Fruit fly (Drosophila melanogaster) whole organism, prepupa: Measurements from ENCODE around the gene CG5265.

Experiments used
- Blimp-1 ChIP-seq: fragments of 200-800 bp; sonication (Bioruptor generic); optimal IDR thresholded peaks from 3 replicates; lab custom pipeline; 2017; ENCODE audit warnings: missing biosample characterization, missing genetic modification characterization, mild to moderate bottlenecking, moderate library complexity, missing genetic modification reagents
- CG11902 ChIP-seq: fragments of 200-800 bp; sonication (Bioruptor generic); optimal IDR thresholded peaks from 3 replicates; lab custom pipeline; 2016; ENCODE audit warnings: missing biosample characterization, missing genetic modification characterization
- CG16779 ChIP-seq: fragments of 200-800 bp; sonication (Bioruptor generic); optimal IDR thresholded peaks from 3 replicates; lab custom pipeline; 2017; ENCODE audit warnings: missing biosample characterization, mild to moderate bottlenecking, missing genetic modification characterization
- CG3032 ChIP-seq: fragments of 200-800 bp; optimal IDR thresholded peaks from 2 replicates; lab custom pipeline; 2019; ENCODE audit warnings: missing biosample characterization, mild to moderate bottlenecking, missing genetic modification characterization, moderate library complexity
- CG31627 ChIP-seq: fragments of 200-800 bp; sonication (Bioruptor generic); optimal IDR thresholded peaks from 3 replicates; lab custom pipeline; 2016; ENCODE audit warnings: missing biosample characterization, missing genetic modification characterization
- CG32006 ChIP-seq: fragments of 200-800 bp; sonication (Bioruptor generic); optimal IDR thresholded peaks from 3 replicates; lab custom pipeline; 2017; ENCODE audit warnings: missing biosample characterization, mild to moderate bottlenecking, missing genetic modification characterization
- CG34406 ChIP-seq: fragments of 200-800 bp; sonication (Bioruptor generic); optimal IDR thresholded peaks from 3 replicates; lab custom pipeline; 2016; ENCODE audit warnings: missing biosample characterization, missing genetic modification characterization
- CG3919 ChIP-seq: fragments of 200-800 bp; sonication (Bioruptor generic); optimal IDR thresholded peaks from 3 replicates; lab custom pipeline; 2016; ENCODE audit warnings: missing biosample characterization, missing genetic modification characterization
- CG4318 ChIP-seq: fragments of 200-800 bp; sonication (Bioruptor generic); optimal IDR thresholded peaks from 3 replicates; lab custom pipeline; 2017; ENCODE audit warnings: missing biosample characterization, mild to moderate bottlenecking, missing genetic modification characterization
- CG6163 ChIP-seq: fragments of 200-800 bp; sonication (Bioruptor generic); IDR thresholded peaks from 3 replicates; pipeline ENCODE4 v1.3.6; 2022; ENCODE audit warnings: missing biosample characterization, missing genetic modification characterization
- CG6276 ChIP-seq: fragments of 200-800 bp; sonication (Bioruptor generic); optimal IDR thresholded peaks from 2 replicates; lab custom pipeline; 2017; ENCODE audit warnings: missing biosample characterization, mild to moderate bottlenecking, missing genetic modification characterization
- CG6792 ChIP-seq: fragments of 200-800 bp; sonication (Bioruptor generic); optimal IDR thresholded peaks from 3 replicates; lab custom pipeline; 2016; ENCODE audit warnings: missing biosample characterization, missing genetic modification characterization
- CG8319 ChIP-seq: fragments of 200-800 bp; sonication (Bioruptor generic); optimal IDR thresholded peaks from 3 replicates; lab custom pipeline; 2016; ENCODE audit warnings: missing biosample characterization, missing genetic modification characterization
- CG8632 ChIP-seq: fragments of 200-800 bp; sonication (Bioruptor generic); optimal IDR thresholded peaks from 3 replicates; lab custom pipeline; 2016; ENCODE audit warnings: missing biosample characterization, missing genetic modification characterization
- Eip75B ChIP-seq: fragments of 200-800 bp; sonication (Bioruptor generic); optimal IDR thresholded peaks from 3 replicates; lab custom pipeline; 2016; ENCODE audit warnings: missing biosample characterization, missing genetic modification characterization
- Ets21C ChIP-seq: fragments of 200-800 bp; sonication (Bioruptor generic); optimal IDR thresholded peaks from 3 replicates; lab custom pipeline; 2016; ENCODE audit warnings: missing biosample characterization, missing genetic modification characterization
- Ets96B ChIP-seq: fragments of 200-800 bp; optimal IDR thresholded peaks from 2 replicates; lab custom pipeline; 2019; ENCODE audit warnings: missing biosample characterization, mild to moderate bottlenecking, missing genetic modification characterization, moderate library complexity
- Gug ChIP-seq: fragments of 200-800 bp; sonication (Bioruptor generic); IDR thresholded peaks from 2 replicates; pipeline ENCODE4 v1.3.6; 2022; ENCODE audit warnings: missing biosample characterization, missing genetic modification characterization
- Hr38 ChIP-seq: sonication (Bioruptor generic); optimal IDR thresholded peaks from 2 replicates; lab custom pipeline; 2016; ENCODE audit warnings: missing biosample characterization, missing genetic modification characterization
- Hr39 ChIP-seq: fragments of 200-800 bp; sonication (Bioruptor generic); optimal IDR thresholded peaks from 2 replicates; lab custom pipeline; 2016; ENCODE audit warnings: missing biosample characterization, missing genetic modification characterization
- Hr4 ChIP-seq: fragments of 200-800 bp; sonication (Bioruptor generic); optimal IDR thresholded peaks from 3 replicates; lab custom pipeline; 2016; ENCODE audit warnings: missing biosample characterization, missing genetic modification characterization
- Met ChIP-seq: fragments of 200-800 bp; sonication (Bioruptor generic); optimal IDR thresholded peaks from 3 replicates; lab custom pipeline; 2016; ENCODE audit warnings: missing biosample characterization, missing genetic modification characterization
- OdsH ChIP-seq: fragments of 200-800 bp; sonication (Bioruptor generic); optimal IDR thresholded peaks from 3 replicates; lab custom pipeline; 2016; ENCODE audit warnings: missing biosample characterization, missing genetic modification characterization
- Smox ChIP-seq: fragments of 200-800 bp; sonication (Bioruptor generic); optimal IDR thresholded peaks from 3 replicates; lab custom pipeline; 2016; ENCODE audit warnings: missing biosample characterization, missing genetic modification characterization
- Sox102F ChIP-seq: fragments of 200-800 bp; sonication (Bioruptor generic); optimal IDR thresholded peaks from 2 replicates; lab custom pipeline; 2016; ENCODE audit warnings: missing biosample characterization, mild to moderate bottlenecking, missing genetic modification characterization
- Sox15 ChIP-seq: fragments of 200-800 bp; sonication (Bioruptor generic); optimal IDR thresholded peaks from 3 replicates; lab custom pipeline; 2016; ENCODE audit warnings: missing biosample characterization, missing genetic modification characterization
- dsx ChIP-seq: fragments of 200-800 bp; optimal IDR thresholded peaks from 3 replicates; lab custom pipeline; 2019; ENCODE audit warnings: missing biosample characterization, mild to moderate bottlenecking, missing genetic modification characterization, moderate library complexity; ENCODE audit not compliant: poor library complexity, severe bottlenecking
- fd85E ChIP-seq: fragments of 200-800 bp; sonication (Bioruptor generic); optimal IDR thresholded peaks from 3 replicates; lab custom pipeline; 2016; ENCODE audit warnings: missing biosample characterization, missing genetic modification characterization
- fkh ChIP-seq: fragments of 200-800 bp; sonication (Bioruptor generic); optimal IDR thresholded peaks from 3 replicates; lab custom pipeline; 2017; ENCODE audit warnings: missing biosample characterization, mild to moderate bottlenecking, missing genetic modification characterization, moderate library complexity
- net ChIP-seq: fragments of 200-800 bp; sonication (Bioruptor generic); optimal IDR thresholded peaks from 3 replicates; lab custom pipeline; 2016; ENCODE audit warnings: missing biosample characterization, missing genetic modification characterization
- pdm3 ChIP-seq: fragments of 200-800 bp; sonication (Bioruptor generic); optimal IDR thresholded peaks from 3 replicates; lab custom pipeline; 2016; ENCODE audit warnings: missing biosample characterization, missing genetic modification characterization
- salr ChIP-seq, 2 experiments: fragments of 200-800 bp; sonication (Bioruptor generic); optimal IDR thresholded peaks; 3 replicates each; lab custom pipeline; 2016 to 2018; ENCODE audit warnings: missing biosample characterization in 2 of 2, missing genetic modification characterization in 2 of 2, mild to moderate bottlenecking in 1 of 2
- spab ChIP-seq: fragments of 200-800 bp; sonication (Bioruptor generic); optimal IDR thresholded peaks from 2 replicates; lab custom pipeline; 2017; ENCODE audit warnings: missing biosample characterization, mild to moderate bottlenecking, missing genetic modification characterization, missing genetic modification reagents
- ss ChIP-seq, 2 experiments: fragments of 200-800 bp; sonication (Bioruptor generic); optimal IDR thresholded peaks; 2 replicates in 1 of 2; 3 replicates in 1 of 2; lab custom pipeline; 2017 to 2018; ENCODE audit warnings: mild to moderate bottlenecking in 2 of 2, missing biosample characterization in 2 of 2, missing genetic modification characterization in 2 of 2, moderate library complexity in 1 of 2
- svp ChIP-seq: fragments of 200-800 bp; sonication (Bioruptor generic); peaks from one replicate; lab custom pipeline; 2016; ENCODE audit warnings: missing biosample characterization, missing genetic modification characterization

Gene CG5265

DNA sequence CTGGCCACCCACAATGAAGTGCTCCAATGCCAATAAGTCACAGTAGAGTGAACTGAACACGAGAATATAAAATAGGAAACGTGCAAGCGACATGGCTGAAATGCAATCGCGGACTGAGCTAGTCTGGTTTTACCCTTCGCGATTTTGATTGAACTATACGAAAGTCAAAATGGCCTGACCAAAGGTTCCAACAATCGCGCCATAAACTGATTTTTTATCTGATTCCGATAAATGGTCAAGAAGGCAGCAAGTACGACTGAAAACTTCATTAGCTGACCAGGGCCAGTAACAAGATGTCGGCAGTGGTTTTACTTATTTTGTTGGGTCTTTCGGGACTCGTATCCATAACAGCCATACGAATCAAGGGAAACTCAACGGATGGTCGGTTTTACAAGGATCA is 12.0 kb upstream of the CG5265 start, which contains the start of the genes CG17477 and CG31269:
Gene CG17477, minus strand, starts transcription at position 101 of the 400 bp plus-strand sequence.
Gene CG31269, plus strand, starts transcription at position 289 of the 400 bp plus-strand sequence.
- TF ChIP-seq Gug (no peak), Hr38 (GFP tag; lab: Kevin White, UChicago) (no peak), Hr39 (GFP tag; lab: Kevin White, UChicago) (no peak)

DNA sequence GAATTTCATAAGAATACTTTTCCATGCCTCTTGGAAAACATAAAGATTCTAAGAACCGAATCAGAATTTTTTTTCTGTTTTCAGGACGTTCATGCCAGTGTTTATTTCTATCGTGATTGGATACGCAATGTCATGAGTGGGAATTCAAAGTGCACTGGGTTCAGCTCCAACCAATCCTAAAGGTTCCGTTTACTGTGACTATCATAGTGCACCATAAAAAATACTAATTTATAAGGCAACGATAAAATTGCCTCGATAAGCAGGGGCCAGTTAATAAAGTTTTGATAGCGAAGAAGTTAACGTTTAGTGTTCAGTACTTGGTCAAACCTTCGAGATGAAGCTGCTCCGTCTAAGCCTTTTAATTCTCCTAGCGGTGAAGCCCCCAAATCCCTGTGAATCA is 10.9 kb upstream of the CG5265 start, which contains the start of gene CG31265:
Gene CG31265, plus strand, starts transcription at position 301 of the 400 bp plus-strand sequence.
- TF ChIP-seq fkh (GFP tag; lab: Kevin White, UChicago): no peak
- TF ChIP-seq dsx (GFP tag; lab: Kevin White, UChicago): no peak
- TF ChIP-seq Ets96B (tag; lab: Kevin White, UChicago): no peak
- TF ChIP-seq CG6163 (GFP tag; lab: Robert Waterston, UW): no peak
- TF ChIP-seq Ets21C (GFP tag; lab: Kevin White, UChicago): no peak
- no peak for TF ChIP-seq Met (GFP tag; lab: Kevin White, UChicago)

DNA sequence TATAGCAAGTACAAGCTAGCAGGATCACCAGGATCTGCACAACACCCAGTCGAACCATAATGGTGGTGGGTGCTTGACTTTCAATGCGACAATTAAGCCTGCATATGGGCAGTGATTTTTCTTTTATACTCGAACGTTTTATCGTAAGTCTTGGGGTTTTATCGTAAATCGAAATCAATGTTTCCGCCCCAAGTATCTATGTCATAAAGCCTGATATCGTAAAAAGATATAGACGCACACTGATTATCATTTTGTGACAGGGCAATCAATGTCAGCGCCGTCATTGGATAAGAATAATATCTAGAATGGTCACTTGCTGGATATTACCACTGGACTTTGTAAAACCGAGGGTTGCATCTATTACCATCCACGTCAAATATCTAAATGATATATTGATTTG is 8.5 kb upstream of the CG5265 start, which contains the start of gene CG17475:
Gene CG17475, minus strand, starts transcription at position 101 of the 400 bp plus-strand sequence.
- TF ChIP-seq CG8632 (no peak), Eip75B (GFP tag; lab: Kevin White, UChicago) (no peak), Sox15 (GFP tag; lab: Kevin White, UChicago) (no peak), fd85E (GFP tag; lab: Kevin White, UChicago) (no peak), spab (no peak), OdsH (GFP tag; lab: Kevin White, UChicago) (no peak), salr (GFP tag; optimal IDR thresholded peaks at IDR 0.05; lab: Kevin White, UChicago) (no peak), Gug (no peak), CG32006 (GFP tag; lab: Kevin White, UChicago) (no peak), CG8319 (no peak), ss (GFP tag; optimal IDR thresholded peaks at IDR 0.05; lab: Kevin White, UChicago) (no peak), CG6792 (no peak)

DNA sequence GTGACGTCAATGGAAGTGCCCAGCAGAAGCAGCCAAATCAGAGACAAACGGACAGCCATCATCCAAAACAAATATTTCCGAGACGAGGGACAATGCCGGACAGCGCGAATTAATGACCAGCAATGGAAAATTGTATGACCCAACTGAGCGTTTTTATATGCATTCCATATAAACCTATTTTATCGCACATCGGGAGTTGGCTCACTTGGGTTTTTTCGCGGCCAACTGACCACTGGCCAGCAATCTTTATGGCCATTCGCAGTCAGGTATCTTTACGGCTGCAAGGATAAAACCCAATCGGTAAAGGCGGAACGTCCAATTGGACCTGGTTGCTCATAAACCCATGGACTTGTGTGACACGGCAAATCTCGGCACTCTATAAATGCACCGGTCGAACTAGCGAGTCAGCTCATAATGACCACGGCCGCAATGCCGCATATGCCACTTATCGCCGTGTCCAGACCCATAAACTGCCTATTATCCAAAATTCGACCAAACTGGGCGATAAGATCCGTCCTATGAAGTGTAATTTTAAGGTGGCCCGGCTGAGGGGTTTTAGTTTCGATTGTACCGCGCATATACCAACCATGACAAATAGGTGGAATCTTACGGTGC is 6.6 kb upstream of the CG5265 start, which contains the start of the genes CG4053 and CG31266:
Gene CG4053, minus strand, starts transcription at position 101 of the 615 bp plus-strand sequence.
Gene CG31266, plus strand, starts transcription at position 565 of the 615 bp plus-strand sequence.
- TF ChIP-seq net (GFP tag; lab: Kevin White, UChicago) (no peak), CG3919 (GFP tag; lab: Kevin White, UChicago) (no peak), CG8632 (no peak), CG3032 (tag; lab: Kevin White, UChicago) (no peak), dsx (GFP tag; lab: Kevin White, UChicago) (no peak), Sox102F (GFP tag; lab: Kevin White, UChicago) (no peak), Hr4 (GFP tag; lab: Kevin White, UChicago) (no peak), Gug (no peak), CG6276 (no peak), CG31627 (GFP tag; lab: Kevin White, UChicago) (no peak), ss (GFP tag; optimal IDR thresholded peaks at IDR 0.05; lab: Kevin White, UChicago) (no peak), Blimp-1 (GFP tag; lab: Kevin White, UChicago) (no peak), CG16779 (tag; lab: Kevin White, UChicago) (no peak), CG4318 (GFP tag; lab: Kevin White, UChicago) (no peak), salr (GFP tag; optimal IDR thresholded peaks at IDR 0.05; lab: Kevin White, UChicago) (no peak), pdm3 (no peak)

DNA sequence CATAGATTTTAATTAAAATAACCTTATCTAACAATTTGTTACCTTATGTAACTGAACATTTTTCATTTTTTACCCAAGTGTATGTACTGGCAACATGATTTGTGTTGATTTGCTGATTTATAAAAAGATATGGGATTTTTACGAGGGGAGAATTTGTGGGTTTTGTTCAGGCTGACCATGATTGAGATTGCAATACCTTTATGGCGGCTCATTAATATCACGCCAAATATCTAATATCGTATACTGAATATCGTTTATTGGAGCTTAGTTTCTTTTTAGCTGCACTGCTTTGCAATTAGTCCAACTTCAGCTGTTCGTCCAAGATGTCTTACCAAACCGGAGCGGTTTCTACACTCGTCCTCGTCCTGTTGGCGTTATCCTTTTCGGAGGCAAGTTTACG is 4.9 kb upstream of the CG5265 start, which contains the start of gene CG31267:
Gene CG31267, plus strand, starts transcription at position 301 of the 400 bp plus-strand sequence.
- no peak for TF ChIP-seq Smox
- no peak for TF ChIP-seq CG11902
- no peak for TF ChIP-seq fkh (GFP tag; lab: Kevin White, UChicago)
- no peak for TF ChIP-seq Eip75B (GFP tag; lab: Kevin White, UChicago)
- no peak for TF ChIP-seq CG34406 (GFP tag; lab: Kevin White, UChicago)
- TF ChIP-seq dsx (GFP tag; lab: Kevin White, UChicago): no peak
- TF ChIP-seq svp: peak; percentile 14
- TF ChIP-seq, all 60 proteins: peak for 1
